Fruit fly (Drosophila melanogaster) whole organism, larva: ENCODE measurements around the gene NANS.

ENCODE experiments used
- noc ChIP-seq: fragments of 200-800 bp; sonication (Bioruptor generic); optimal IDR thresholded peaks from 3 replicates; lab custom pipeline; 2019; ENCODE audit warnings: missing biosample characterization, mild to moderate bottlenecking, missing genetic modification characterization, moderate library complexity

Gene NANS

DNA sequence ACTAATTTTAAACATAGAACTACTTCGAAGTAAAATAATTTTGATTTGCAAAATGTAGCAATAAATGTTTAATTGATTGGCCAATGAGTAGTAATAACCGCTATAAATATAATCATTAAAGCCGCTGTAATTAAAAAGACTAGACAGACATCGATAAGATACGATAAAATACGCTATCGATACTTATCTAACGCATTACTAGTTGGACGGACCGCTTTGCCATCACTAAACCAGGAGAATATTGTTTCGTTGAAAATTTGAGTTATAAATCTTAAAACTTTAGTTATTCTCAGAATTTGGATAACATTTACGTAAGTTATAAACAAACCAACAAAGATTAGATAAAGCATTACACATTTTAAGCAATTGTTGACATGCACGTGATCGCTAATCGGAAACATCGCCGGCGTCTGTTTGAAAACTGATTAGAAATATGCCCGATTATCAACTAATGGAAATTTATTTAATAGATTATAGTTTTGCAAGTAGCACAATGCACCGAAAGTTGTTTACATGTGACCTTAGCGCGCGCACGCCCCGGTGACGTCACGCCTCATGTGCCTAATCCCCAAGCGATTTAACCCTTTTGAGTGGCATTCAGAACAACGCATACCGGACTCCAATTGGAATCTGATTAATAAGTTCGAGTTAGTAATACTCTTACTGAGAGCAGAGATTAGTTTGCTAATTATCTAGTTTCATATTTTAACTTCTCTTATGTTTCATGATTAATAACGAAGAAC lies 13.2 kb downstream of the NANS start, which contains the start of gene Desat1:
Gene Desat1, plus strand, starts transcription at position 200 of the 743 bp plus-strand sequence.
- TF ChIP-seq noc (tag; lab: Kevin White, UChicago) = no peak

DNA sequence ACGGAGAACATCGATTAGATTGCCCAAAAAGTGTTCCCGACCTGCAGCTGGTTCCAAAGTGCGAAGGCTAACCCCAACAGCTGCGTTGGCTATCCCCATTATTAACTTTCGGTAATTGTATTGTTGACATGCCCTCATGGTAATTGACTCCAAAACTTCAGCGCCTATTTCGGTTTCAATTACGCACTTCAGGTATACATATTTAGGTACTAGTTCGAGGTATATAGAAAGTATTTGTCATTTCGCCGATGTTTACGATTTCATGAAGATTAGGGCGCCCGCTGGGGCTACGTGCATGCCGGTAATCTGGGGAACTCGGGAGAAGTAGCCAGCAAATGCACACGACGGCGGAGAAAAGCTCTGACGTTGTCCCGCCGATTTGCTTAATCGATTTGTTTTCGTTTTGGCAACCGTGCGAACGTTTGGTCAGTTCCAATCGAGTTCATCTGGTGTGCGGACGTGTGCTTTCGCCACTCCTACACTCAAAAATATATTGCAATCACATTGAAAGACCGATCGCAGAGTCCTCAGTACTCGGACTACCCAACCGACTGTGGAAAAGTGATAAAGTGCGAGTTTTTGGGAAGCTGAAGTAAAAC lies 14.7 kb downstream of the NANS start:
- peak; percentile 33 for TF ChIP-seq noc (tag; lab: Kevin White, UChicago)

dm6 chr3R:12442601-12443533 lies 16.5 kb downstream of the NANS start:
- peak; percentile 92 for TF ChIP-seq noc (tag; lab: Kevin White, UChicago)

DNA sequence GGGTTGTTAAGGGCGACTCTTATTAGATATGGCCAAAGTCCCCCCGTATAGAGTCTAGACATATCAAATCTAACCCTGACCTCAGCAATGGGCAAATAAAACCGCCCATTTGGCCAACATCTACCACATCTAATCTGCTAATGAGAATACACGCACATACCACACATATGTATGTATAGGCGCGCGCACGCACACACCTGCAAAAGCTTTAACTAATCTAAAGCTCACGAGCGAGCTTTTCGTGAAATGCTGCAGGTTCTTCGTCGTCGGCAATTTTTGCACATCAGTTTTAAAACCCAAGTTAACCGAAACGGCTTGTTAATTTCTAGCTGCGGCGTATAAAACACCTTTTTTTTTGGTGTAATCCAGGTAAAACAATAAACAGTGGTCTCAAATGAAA lies 17.4 kb downstream of the NANS start:
- no peak for TF ChIP-seq noc (tag; lab: Kevin White, UChicago)

dm6 chr3R:12445468-12445867 lies 19.1 kb downstream of the NANS start:
- TF ChIP-seq noc (tag; lab: Kevin White, UChicago) = no peak

DNA sequence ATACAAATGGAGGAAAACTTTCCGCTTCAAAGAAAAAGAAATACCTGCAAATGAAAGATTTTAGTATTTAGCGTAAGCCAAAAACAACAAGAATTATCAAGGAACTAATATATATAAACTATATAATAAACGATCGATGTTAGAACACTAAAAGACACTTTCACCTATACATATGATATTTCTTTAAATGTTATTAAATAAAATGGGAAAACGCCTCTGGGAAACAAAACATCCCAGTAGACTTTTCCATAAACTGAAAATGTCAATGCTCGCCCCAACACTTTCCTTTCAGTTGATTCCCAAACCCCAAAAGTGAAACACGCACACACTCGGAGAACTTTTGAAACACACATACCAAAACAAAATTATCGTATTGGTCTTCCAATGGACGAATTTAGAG lies 21.0 kb downstream of the NANS start, which contains the start of gene vrs:
Gene vrs, plus strand, starts transcription at position 301 of the 400 bp plus-strand sequence.
- TF ChIP-seq noc (tag; lab: Kevin White, UChicago) = no peak

DNA sequence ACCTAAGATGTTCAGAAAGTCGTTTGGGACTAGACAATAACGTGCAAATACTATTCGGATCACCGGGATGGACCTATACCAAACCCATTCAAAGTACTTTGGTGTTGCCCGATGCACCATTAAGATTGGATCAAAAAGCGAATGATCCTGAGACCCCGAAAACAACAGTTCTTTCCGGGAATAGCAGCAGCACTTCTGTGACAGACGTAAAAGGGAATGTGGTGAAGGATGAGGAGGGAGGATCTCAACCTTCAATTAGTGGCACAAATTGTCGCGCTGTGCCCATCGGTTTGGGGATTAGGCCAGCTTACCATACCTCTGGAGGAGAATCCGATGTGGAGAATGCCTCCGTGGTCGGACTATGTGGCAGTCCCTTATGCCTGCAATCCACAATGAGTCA lies 22.0 kb downstream of the NANS start:
- no peak for TF ChIP-seq noc (tag; lab: Kevin White, UChicago)

DNA sequence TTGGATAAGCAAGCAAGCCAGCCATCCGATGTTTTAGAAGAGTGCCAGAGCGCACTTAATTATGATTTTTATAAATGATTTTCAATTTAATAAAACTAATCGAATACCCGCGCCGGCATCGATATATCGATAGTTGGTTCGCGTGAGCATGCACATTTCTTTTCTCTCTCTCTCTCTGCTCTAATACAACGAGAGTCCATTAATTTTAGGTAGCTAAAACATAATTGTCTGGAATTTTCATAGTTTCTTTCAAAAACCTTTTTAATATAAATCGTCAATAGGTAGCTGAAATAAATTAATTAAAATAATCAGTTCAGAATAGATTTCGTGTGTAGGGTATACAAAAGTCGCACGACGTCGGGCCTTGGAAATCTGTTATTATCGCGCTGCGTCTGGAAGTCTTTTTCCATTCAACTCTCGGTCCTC lies 22.5 kb downstream of the NANS start, which contains the start of gene CG18549:
Gene CG18549, plus strand, starts transcription at position 408 of the 426 bp plus-strand sequence.
- peak; percentile 99 for TF ChIP-seq noc (tag; lab: Kevin White, UChicago)

DNA sequence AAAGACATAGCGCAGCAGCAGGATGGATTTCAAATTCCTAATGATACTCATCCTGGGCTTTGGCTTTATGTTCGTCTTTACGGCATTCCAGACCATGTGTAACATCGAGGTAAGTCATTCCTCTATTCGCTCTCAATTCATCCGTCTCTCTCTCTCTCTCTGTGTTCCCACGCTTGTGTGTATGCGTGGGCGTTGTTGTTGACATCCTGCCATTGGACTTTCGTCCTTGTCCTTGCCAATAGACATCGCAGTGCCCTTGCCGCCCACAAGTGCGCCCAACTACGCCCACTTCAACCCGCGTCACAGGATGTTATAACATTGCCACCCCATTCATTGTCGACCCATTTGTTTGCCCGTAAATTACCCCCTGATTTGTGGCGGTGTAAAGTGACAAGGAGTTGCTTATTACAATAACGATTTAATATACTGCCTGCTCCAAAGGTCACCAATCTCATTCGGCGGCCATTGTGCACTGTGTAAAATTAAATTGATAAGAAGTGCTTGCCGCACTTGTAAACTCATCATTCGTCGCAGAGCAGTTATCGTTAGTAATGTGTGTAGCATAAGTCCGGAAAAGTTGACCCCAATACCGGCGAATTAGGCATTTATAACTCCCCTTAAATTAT lies 23.4 kb downstream of the NANS start:
- no peak for TF ChIP-seq noc (tag; lab: Kevin White, UChicago)

dm6 chr3R:12450713-12451259 lies 24.4 kb downstream of the NANS start:
- TF ChIP-seq noc (tag; lab: Kevin White, UChicago) = no peak

DNA sequence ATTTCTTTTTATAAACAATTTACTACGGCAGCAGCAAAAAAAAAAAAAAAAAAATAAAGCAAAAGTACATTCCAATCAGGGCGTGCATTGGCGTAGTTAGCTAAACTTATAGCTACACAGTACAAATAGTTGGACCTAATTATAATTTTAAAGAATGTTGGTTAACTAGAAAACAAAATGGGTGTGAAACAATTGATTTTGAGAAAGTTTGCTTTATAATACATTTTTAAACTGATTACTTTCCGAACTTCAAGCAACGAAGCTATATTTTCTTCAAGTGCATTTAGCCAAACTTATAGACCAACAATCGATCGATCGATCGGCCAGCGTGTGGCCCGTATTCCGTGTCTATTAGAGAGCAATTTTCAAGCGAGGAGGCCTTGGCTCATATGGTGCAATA lies 25.0 kb downstream of the NANS start:
- no peak for TF ChIP-seq noc (tag; lab: Kevin White, UChicago)

dm6 chr3R:12451888-12452514 lies 25.6 kb downstream of the NANS start, which contains the start of gene CG5509:
Gene CG5509 (plus strand): TSS chr3R:12452464.
- no peak for TF ChIP-seq noc (tag; lab: Kevin White, UChicago)

dm6 chr3R:12454492-12454891 lies 28.1 kb downstream of the NANS start:
- no peak for TF ChIP-seq noc (tag; lab: Kevin White, UChicago)

dm6 chr3R:12456370-12456940 lies 30.1 kb downstream of the NANS start, which contains the start of gene trus:
Gene trus (plus strand): TSS chr3R:12456573.
- no peak for TF ChIP-seq noc (tag; lab: Kevin White, UChicago)
